Fruit fly (Drosophila melanogaster) ovary, adult (tissue): Measurements from ENCODE around the gene CG46505.
"Not testable (repeated sequence)": the region's sequence is repeated elsewhere in the genome, so short reads cannot be mapped to it uniquely, and the experiment has no call there.

Experiments used
- CG17801 ChIP-seq: fragments of 200-800 bp; optimal IDR thresholded peaks from 2 replicates; lab custom pipeline; 2019; ENCODE audit warnings: missing biosample characterization, mild to moderate bottlenecking, missing genetic modification characterization, moderate library complexity; ENCODE audit not compliant: partially characterized antibody

CG46505 gene

DNA sequence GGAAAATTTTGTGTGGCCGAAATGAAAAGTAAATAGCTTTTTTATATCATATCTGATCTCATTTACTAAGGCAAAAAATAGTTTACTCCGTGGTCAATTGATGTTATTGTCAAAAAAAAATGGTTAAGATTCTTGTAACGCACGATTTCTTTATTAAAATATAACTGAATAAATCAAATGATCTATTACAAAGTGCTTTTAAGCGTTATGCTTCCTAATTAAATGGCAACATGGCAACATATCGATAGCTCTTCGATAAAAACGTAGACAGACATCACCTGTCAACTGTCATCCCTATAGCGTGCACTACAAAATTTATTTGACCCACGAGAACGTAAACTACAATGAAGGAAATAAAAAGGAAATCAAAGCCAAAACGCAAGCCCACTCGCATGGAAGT, at the start of gene CG46505:
CG46505 (plus strand) TSS at position 301 of the 400 bp plus-strand sequence.
- TF ChIP-seq CG17801 = not testable (repeated sequence)

dm6 chrX:22142758-22143157, 9.9 kb upstream of the CG46505 start, which contains the start of gene CG40813:
TSS of gene CG40813 (plus strand) at chrX:22143058.
- not testable (repeated sequence) for TF ChIP-seq CG17801

DNA sequence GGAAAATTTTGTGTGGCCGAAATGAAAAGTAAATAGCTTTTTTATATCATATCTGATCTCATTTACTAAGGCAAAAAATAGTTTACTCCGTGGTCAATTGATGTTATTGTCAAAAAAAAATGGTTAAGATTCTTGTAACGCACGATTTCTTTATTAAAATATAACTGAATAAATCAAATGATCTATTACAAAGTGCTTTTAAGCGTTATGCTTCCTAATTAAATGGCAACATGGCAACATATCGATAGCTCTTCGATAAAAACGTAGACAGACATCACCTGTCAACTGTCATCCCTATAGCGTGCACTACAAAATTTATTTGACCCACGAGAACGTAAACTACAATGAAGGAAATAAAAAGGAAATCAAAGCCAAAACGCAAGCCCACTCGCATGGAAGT, 5.2 kb upstream of the CG46505 start, which contains the start of gene CG46504:
CG46504 (plus strand) TSS at position 301 of the 400 bp plus-strand sequence.
- TF ChIP-seq CG17801 = not testable (repeated sequence)

DNA sequence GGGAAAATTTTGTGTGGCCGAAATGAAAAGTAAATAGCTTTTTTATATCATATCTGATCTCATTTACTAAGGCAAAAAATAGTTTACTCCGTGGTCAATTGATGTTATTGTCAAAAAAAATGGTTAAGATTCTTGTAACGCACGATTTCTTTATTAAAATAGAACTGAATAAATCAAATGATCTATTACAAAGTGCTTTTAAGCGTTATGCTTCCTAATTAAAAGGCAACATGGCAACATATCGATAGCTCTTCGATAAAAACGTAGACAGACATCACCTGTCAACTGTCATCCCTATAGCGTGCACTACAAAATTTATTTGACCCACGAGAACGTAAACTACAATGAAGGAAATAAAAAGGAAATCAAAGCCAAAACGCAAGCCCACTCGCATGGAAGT, 4.9 kb downstream of the CG46505 start, which contains the start of gene CG46506:
CG46506 (plus strand) TSS at position 301 of the 400 bp plus-strand sequence.
- not testable (repeated sequence) for TF ChIP-seq CG17801

DNA sequence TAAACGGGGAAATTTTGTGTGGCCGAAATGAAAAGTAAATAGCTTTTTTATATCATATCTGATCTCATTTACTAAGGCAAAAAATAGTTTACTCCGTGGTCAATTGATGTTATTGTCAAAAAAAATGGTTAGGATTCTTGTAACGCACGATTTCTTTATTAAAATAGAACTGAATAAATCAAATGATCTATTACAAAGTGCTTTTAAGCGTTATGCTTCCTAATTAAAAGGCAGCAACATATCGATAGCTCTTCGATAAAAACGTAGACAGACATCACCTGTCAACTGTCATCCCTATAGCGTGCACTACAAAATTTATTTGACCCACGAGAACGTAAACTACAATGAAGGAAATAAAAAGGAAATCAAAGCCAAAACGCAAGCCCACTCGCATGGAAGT, 10.0 kb downstream of the CG46505 start, which contains the start of gene CG46507:
CG46507 (plus strand) TSS at position 301 of the 400 bp plus-strand sequence.
- not testable (repeated sequence) for TF ChIP-seq CG17801

- not testable (repeated sequence) for TF ChIP-seq CG17801
These were observed 14.7 kb downstream of the CG46505 start, which contains the start of gene CG46508 for dm6 chrX:22167355-22167754. TSS of gene CG46508 (plus strand) at chrX:22167655.

- not testable (repeated sequence) for TF ChIP-seq CG17801
These were observed 19.7 kb downstream of the CG46505 start, which contains the start of gene CG46509 for dm6 chrX:22172341-22172740. TSS of gene CG46509 (plus strand) at chrX:22172641.

dm6 chrX:22177205-22177604, 24.6 kb downstream of the CG46505 start, which contains the start of gene CG46510:
TSS of gene CG46510 (plus strand) at chrX:22177505.
- TF ChIP-seq CG17801 = not testable (repeated sequence)

dm6 chrX:22182193-22182592, 29.6 kb downstream of the CG46505 start, which contains the start of gene CG46511:
TSS of gene CG46511 (plus strand) at chrX:22182493.
- not testable (repeated sequence) for TF ChIP-seq CG17801

- not testable (repeated sequence) for TF ChIP-seq CG17801
These were observed 34.4 kb downstream of the CG46505 start, which contains the start of gene CG46512 for dm6 chrX:22187070-22187469. TSS of gene CG46512 (plus strand) at chrX:22187370.

DNA sequence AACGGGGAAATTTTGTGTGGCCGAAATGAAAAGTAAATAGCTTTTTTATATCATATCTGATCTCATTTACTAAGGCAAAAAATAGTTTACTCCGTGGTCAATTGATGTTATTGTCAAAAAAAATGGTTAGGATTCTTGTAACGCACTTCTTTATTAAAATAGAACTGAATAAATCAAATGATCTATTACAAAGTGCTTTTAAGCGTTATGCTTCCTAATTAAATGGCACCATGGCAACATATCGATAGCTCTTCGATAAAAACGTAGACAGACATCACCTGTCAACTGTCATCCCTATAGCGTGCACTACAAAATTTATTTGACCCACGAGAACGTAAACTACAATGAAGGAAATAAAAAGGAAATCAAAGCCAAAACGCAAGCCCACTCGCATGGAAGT, 39.3 kb downstream of the CG46505 start, which contains the start of gene CG46513:
CG46513 (plus strand) TSS at position 301 of the 400 bp plus-strand sequence.
- not testable (repeated sequence) for TF ChIP-seq CG17801

dm6 chrX:22196874-22197273, 44.2 kb downstream of the CG46505 start, which contains the start of gene CG46514:
TSS of gene CG46514 (plus strand) at chrX:22197174.
- not testable (repeated sequence) for TF ChIP-seq CG17801

DNA sequence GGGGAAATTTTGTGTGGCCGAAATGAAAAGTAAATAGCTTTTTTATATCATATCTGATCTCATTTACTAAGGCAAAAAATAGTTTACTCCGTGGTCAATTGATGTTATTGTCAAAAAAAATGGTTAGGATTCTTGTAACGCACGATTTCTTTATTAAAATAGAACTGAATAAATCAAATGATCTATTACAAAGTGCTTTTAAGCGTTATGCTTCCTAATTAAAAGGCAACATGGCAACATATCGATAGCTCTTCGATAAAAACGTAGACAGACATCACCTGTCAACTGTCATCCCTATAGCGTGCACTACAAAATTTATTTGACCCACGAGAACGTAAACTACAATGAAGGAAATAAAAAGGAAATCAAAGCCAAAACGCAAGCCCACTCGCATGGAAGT, 49.2 kb downstream of the CG46505 start, which contains the start of gene CG46515:
CG46515 (plus strand) TSS at position 301 of the 400 bp plus-strand sequence.
- TF ChIP-seq CG17801 = not testable (repeated sequence)
